Worm (Caenorhabditis elegans) whole organism, early embryonic: ENCODE measurements around the gene T21E8.6.

ENCODE experiments used
- B0310.2 ChIP-seq: sonication (generic microtip); optimal IDR thresholded peaks from 2 replicates; lab custom pipeline; 2016; ENCODE audit warnings: mild to moderate bottlenecking, missing genetic modification characterization, missing compliant biosample characterization
- ama-1 ChIP-seq: fragments of 150-350 bp; optimal IDR thresholded peaks from 2 replicates; lab custom pipeline; 2014
- hnd-1 ChIP-seq: sonication (generic microtip); optimal IDR thresholded peaks from 2 replicates; lab custom pipeline; 2016; ENCODE audit warnings: missing genetic modification characterization, missing compliant biosample characterization

DNA sequence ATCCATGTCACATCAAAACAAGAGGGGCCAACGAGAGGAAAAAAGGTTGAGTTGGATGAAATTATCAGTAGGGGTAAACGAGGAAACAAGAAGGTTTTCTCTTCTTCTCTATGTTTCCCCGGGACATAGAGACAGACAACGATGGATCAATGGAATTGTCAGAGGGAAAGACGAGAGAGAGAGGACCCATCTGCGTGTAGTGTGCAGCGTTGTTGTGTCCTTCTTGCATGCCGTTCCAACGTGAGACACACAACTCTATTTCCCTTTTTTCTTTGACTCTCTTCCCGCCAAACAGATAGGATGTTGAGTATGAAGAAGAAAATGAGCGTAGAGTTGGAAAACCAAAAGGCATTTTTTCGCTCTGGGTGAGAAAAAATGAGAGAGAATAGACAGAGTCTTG is 18.9 kb downstream of the T21E8.6 start:
- TF ChIP-seq ama-1 (lab: Kevin White, UChicago) (no peak), hnd-1 (tag; lab: Kevin White, UChicago) (no peak), B0310.2 (tag; lab: Kevin White, UChicago) (no peak)
